Worm (Caenorhabditis elegans) whole organism, late embryonic: ENCODE data around the gene flad-1.

Source experiments
- C38D4.7 ChIP-seq: fragments of 200-800 bp; sonication (Bioruptor generic); optimal IDR thresholded peaks from 2 replicates; lab custom pipeline; 2018; ENCODE audit warnings: mild to moderate bottlenecking, missing genetic modification characterization, moderate library complexity, missing compliant biosample characterization
- K09A11.1 ChIP-seq: sonication (generic microtip); optimal IDR thresholded peaks from 2 replicates; lab custom pipeline; 2017; ENCODE audit warnings: antibody characterized with exemption, mild to moderate bottlenecking, missing genetic modification characterization, missing compliant biosample characterization; ENCODE audit not compliant: insufficient read depth
- ceh-22 ChIP-seq: sonication (generic microtip); optimal IDR thresholded peaks from 2 replicates; lab custom pipeline; 2017; ENCODE audit warnings: missing biosample characterization, missing genetic modification characterization
- elt-2 ChIP-seq: sonication (generic microtip); optimal IDR thresholded peaks from 2 replicates; lab custom pipeline; 2016; ENCODE audit warnings: missing genetic modification reagents, missing genetic modification characterization, missing compliant biosample characterization
- hlh-30 ChIP-seq: sonication (generic microtip); optimal IDR thresholded peaks from 2 replicates; lab custom pipeline; 2017; ENCODE audit warnings: antibody characterized with exemption, missing genetic modification characterization, missing compliant biosample characterization; ENCODE audit not compliant: insufficient read depth
- nfya-1 ChIP-seq: sonication (generic microtip); optimal IDR thresholded peaks from 2 replicates; lab custom pipeline; 2017; ENCODE audit warnings: missing genetic modification characterization, mild to moderate bottlenecking, missing compliant biosample characterization, antibody characterized with exemption, moderate library complexity
- nhr-11 ChIP-seq: fragments of 150-350 bp; optimal IDR thresholded peaks from 2 replicates; lab custom pipeline; 2014; ENCODE audit warnings: missing biosample characterization, missing genetic modification characterization
- sox-4 ChIP-seq: sonication (generic microtip); optimal IDR thresholded peaks from 2 replicates; lab custom pipeline; 2017; ENCODE audit warnings: mild to moderate bottlenecking, missing genetic modification characterization, inconsistent platforms, missing compliant biosample characterization
- tbx-2 ChIP-seq: sonication (generic microtip); optimal IDR thresholded peaks from 2 replicates; lab custom pipeline; 2016; ENCODE audit warnings: missing genetic modification characterization, missing compliant biosample characterization
- unc-86 ChIP-seq: sonication (generic microtip); optimal IDR thresholded peaks from 2 replicates; lab custom pipeline; 2016; ENCODE audit warnings: missing genetic modification characterization, missing compliant biosample characterization
- zip-5 ChIP-seq: sonication (generic microtip); optimal IDR thresholded peaks from 2 replicates; lab custom pipeline; 2016; ENCODE audit warnings: missing genetic modification characterization, missing compliant biosample characterization

DNA sequence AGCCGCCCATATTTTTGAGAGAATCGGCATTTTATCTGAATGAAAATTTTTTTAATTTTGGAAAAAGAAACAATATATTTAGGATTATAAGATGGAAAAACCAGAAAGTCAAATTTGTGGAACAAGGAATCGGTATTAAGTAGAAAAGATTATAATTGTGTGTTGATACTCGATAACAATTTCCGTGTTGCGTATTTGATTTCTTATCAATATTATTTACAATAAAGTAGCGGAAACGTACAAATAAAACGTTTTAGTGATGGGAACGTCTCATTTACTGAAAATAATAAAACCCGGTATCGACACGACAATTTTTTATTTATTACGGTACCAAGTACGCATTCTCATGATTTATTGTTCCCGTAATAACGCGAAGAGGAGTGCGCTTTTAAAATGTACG lies 7.1 kb upstream of the flad-1 start, which contains the start of gene C05C10.3:
- TF ChIP-seq elt-2 (peak; percentile 30), ceh-22 (tag; lab: Kevin White, UChicago) (no peak), sox-4 (tag; lab: Kevin White, UChicago) (no peak), tbx-2 (tag; lab: Kevin White, UChicago) (no peak), nhr-11 (no peak), unc-86 (tag; lab: Kevin White, UChicago) (no peak), C38D4.7 (no peak), nfya-1 (no peak), K09A11.1 (tag; lab: Kevin White, UChicago) (no peak), zip-5 (tag; lab: Kevin White, UChicago) (no peak), hlh-30 (tag; lab: Kevin White, UChicago) (no peak)
